Fruit fly (Drosophila melanogaster): Measurements from ENCODE around the gene CG31373.

Gene CG31373

DNA sequence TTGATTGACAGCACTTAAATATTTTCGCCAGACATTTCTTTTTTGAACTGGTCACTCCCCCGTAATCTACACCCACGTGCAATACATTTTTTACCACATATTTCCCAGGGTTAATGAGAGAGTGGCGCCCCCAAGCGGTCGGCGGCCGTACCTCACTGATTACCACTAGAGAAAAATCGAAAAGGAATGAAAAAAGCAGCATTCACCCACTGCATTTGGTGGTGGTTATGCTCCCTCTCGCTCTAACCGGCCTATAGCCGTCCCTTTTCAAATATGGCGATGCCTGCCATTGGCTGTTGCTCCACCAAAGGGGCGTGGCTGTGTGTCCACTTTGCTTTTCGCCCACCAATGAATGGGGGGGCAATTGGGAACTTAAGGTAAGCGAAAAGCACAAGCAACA lies 44.2 kb downstream of the CG31373 start (continued):
- TF ChIP-seq hbn (GFP tag; IDR thresholded peaks at IDR 0.05; ENCODE audit: partially characterized antibody) (no peak), CG9215 (GFP tag; IDR thresholded peaks at IDR 0.05) (no peak), Dip3 (GFP tag; optimal IDR thresholded peaks at IDR 0.05) (no peak), CG13424 (tag; optimal IDR thresholded peaks at IDR 0.05) (peak; percentile 58), CG3281 (GFP tag; optimal IDR thresholded peaks at IDR 0.05) (peak; percentile 56), Camta (GFP tag; optimal IDR thresholded peaks at IDR 0.05) (no peak), CG1603 (tag; optimal IDR thresholded peaks at IDR 0.05) (peak; percentile 72), ash1 (GFP tag; optimal IDR thresholded peaks at IDR 0.05) (peak; percentile 88), CG6813 (GFP tag; optimal IDR thresholded peaks at IDR 0.05) (peak; percentile 80), CG2889 (GFP tag; IDR thresholded peaks at IDR 0.05) (no peak), dan (GFP tag; IDR thresholded peaks at IDR 0.05) (no peak), CG6683 (GFP tag; optimal IDR thresholded peaks at IDR 0.05) (no peak), Elba2 (GFP tag; optimal IDR thresholded peaks at IDR 0.05) (no peak), ssp (GFP tag; IDR thresholded peaks at IDR 0.05) (no peak), C15 (GFP tag; IDR thresholded peaks at IDR 0.05) (no peak), ase (GFP tag; IDR thresholded peaks at IDR 0.05) (peak; percentile 70; the same call in 2 of the 3 replicates), Side (GFP tag; optimal IDR thresholded peaks at IDR 0.05) (peak; percentile 69), bab2 (GFP tag; optimal IDR thresholded peaks at IDR 0.05) (no peak), ranshi (GFP tag; IDR thresholded peaks at IDR 0.05) (peak; percentile 48; the same call in 1 of the 2 replicates), tgo (GFP tag; IDR thresholded peaks at IDR 0.05) (peak; percentile 44), jumu (GFP tag; optimal IDR thresholded peaks at IDR 0.05) (peak; percentile 38), CG4707 (GFP tag; optimal IDR thresholded peaks at IDR 0.05) (peak; percentile 80), sna (GFP tag; IDR thresholded peaks at IDR 0.05; ENCODE audit: partially characterized antibody) (0 out of 2 replicates have a peak, but pooled peaks have one; percentile 39), Hmr (GFP tag; optimal IDR thresholded peaks at IDR 0.05) (peak; percentile 54), CG1792 (GFP tag; optimal IDR thresholded peaks at IDR 0.05) (no peak), CG12236 (GFP tag; optimal IDR thresholded peaks at IDR 0.05) (no peak), gcm (GFP tag; optimal IDR thresholded peaks at IDR 0.05) (peak; percentile 57), pnt (GFP tag; optimal IDR thresholded peaks at IDR 0.05) (no peak), emc (GFP tag; optimal IDR thresholded peaks at IDR 0.05) (no peak), CG8359 (GFP tag; optimal IDR thresholded peaks at IDR 0.05; ENCODE audit: borderline replicate concordance) (peak; percentile 56), slp2 (GFP tag; optimal IDR thresholded peaks at IDR 0.05) (peak; percentile 14), bbx (GFP tag; IDR thresholded peaks at IDR 0.05; ENCODE audit: partially characterized antibody) (peak; percentile 43), CG3995 (GFP tag; optimal IDR thresholded peaks at IDR 0.05) (no peak), CG12942 (GFP tag; optimal IDR thresholded peaks at IDR 0.05) (no peak), Lim3 (GFP tag; IDR thresholded peaks at IDR 0.05) (no peak), ttk (GFP tag; IDR thresholded peaks at IDR 0.05) (peak; percentile 29; the same call in 1 of the 2 replicates), cg (GFP tag; optimal IDR thresholded peaks at IDR 0.05) (peak; percentile 29), da (GFP tag; optimal IDR thresholded peaks at IDR 0.05) (no peak), grau (tag; optimal IDR thresholded peaks at IDR 0.05) (peak; percentile 47), az2 (GFP tag; optimal IDR thresholded peaks at IDR 0.05) (peak; percentile 53), Rfx (GFP tag; IDR thresholded peaks at IDR 0.05) (peak; percentile 55; the same call in 1 of the 2 replicates), onecut (GFP tag; IDR thresholded peaks at IDR 0.05) (peak; percentile 91), CG8924 (tag; optimal IDR thresholded peaks at IDR 0.05) (peak; percentile 38), BtbVII (GFP tag; optimal IDR thresholded peaks at IDR 0.05) (peak; percentile 72), CG3065 (GFP tag; optimal IDR thresholded peaks at IDR 0.05) (peak; percentile 68), CG9932 (GFP tag; IDR thresholded peaks at IDR 0.05) (no peak), CG1647 (GFP tag; optimal IDR thresholded peaks at IDR 0.05) (no peak), vvl (GFP tag; IDR thresholded peaks at IDR 0.05) (peak; percentile 82), Bteb2 (GFP tag; optimal IDR thresholded peaks at IDR 0.05) (no peak), CG13296 (GFP tag; optimal IDR thresholded peaks at IDR 0.05) (peak; percentile 36), Asciz (GFP tag; optimal IDR thresholded peaks at IDR 0.05) (peak; percentile 47), en (GFP tag; optimal IDR thresholded peaks at IDR 0.05) (peak; percentile 38)

Data from whole organism, embryonic.